Fruit fly (Drosophila melanogaster): ENCODE data around the gene CG14893.

DNA sequence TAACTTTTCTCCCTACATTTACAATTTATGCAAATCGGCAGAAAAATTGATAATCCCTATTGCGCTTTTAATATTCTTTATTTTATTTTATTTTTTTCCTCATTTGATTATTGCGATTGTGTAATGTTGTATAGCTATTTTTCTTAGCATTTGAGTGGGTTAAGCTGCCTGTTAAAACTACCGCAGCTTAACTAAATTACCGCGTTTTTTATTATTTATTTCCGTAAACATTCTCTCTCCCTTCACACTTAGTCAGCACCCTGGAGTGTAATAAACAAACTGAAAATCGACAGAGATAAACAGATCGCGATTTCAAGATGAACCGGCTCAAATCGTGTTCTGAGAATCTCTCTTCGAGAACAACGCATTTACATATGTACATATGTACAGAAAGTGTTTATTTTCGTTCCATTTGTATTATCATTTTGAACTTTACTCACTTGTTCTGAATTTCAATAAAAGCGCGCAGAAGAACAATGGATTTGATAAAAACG, 34.5 kb downstream of the CG14893 start:
- TF ChIP-seq Crg-1 (GFP tag; optimal IDR thresholded peaks at IDR 0.05) (no peak), CG14711 (tag; optimal IDR thresholded peaks at IDR 0.05) (no peak), Mnt (GFP tag; optimal IDR thresholded peaks at IDR 0.05) (no peak), kay (GFP tag; ENCODE audit: borderline replicate concordance) (peak; percentile 92), CG33017 (tag; optimal IDR thresholded peaks at IDR 0.05) (no peak)

Measured in whole organism, adult.